Fruit fly (Drosophila melanogaster): ENCODE measurements around the gene GAA1.
A peak's percentile ranks its signal among the peaks of the same experiment; 100 is the strongest.

GAA1 gene

dm6 chrX:5847544-5847943, 25.6 kb downstream of the GAA1 start (continued):
- peak; percentile 35; the same call in 1 of the 2 replicates for TF ChIP-seq ttk (GFP tag; IDR thresholded peaks at IDR 0.05)
- TF ChIP-seq Xbp1 (GFP tag; optimal IDR thresholded peaks at IDR 0.05) = peak; percentile 35
- no peak for TF ChIP-seq chn (GFP tag; optimal IDR thresholded peaks at IDR 0.05)
- no peak for TF ChIP-seq ara (GFP tag; IDR thresholded peaks at IDR 0.05)
- TF ChIP-seq tgo (GFP tag; IDR thresholded peaks at IDR 0.05) = peak; percentile 34; the same call in 1 of the 3 replicates
- TF ChIP-seq row (GFP tag; IDR thresholded peaks at IDR 0.05) = peak; percentile 64
- no peak for TF ChIP-seq Vsx1 (GFP tag; optimal IDR thresholded peaks at IDR 0.05)
- no peak for TF ChIP-seq CG8478 (optimal IDR thresholded peaks at IDR 0.05)
- TF ChIP-seq croc (GFP tag; conservative IDR thresholded peaks at IDR 0.05) = no peak
- no peak for TF ChIP-seq Chrac-16 (GFP tag; optimal IDR thresholded peaks at IDR 0.05)
- TF ChIP-seq CG42726 (GFP tag; IDR thresholded peaks at IDR 0.05; ENCODE audit: partially characterized antibody) = no peak
- no peak for TF ChIP-seq Mad (GFP tag; optimal IDR thresholded peaks at IDR 0.05)
- no peak for TF ChIP-seq oc (tag; optimal IDR thresholded peaks at IDR 0.05)
- TF ChIP-seq CG10274 (GFP tag; optimal IDR thresholded peaks at IDR 0.05) = no peak
- TF ChIP-seq CG13894 (tag; optimal IDR thresholded peaks at IDR 0.05) = no peak
- no peak for TF ChIP-seq CG10565 (GFP tag; optimal IDR thresholded peaks at IDR 0.05)
- no peak for TF ChIP-seq CG15011 (GFP tag; optimal IDR thresholded peaks at IDR 0.05)
- TF ChIP-seq CG17612 (GFP tag; IDR thresholded peaks at IDR 0.05) = no peak
- 0 out of 3 replicates have a peak, but pooled peaks have one; percentile 23 for TF ChIP-seq CG11695 (GFP tag; IDR thresholded peaks at IDR 0.05)
- TF ChIP-seq CG9215 (GFP tag; IDR thresholded peaks at IDR 0.05) = no peak
- no peak for TF ChIP-seq unc-4 (GFP tag; IDR thresholded peaks at IDR 0.05; ENCODE audit: partially characterized antibody)

- TF ChIP-seq Eip74EF (GFP tag; optimal IDR thresholded peaks at IDR 0.05) (no peak), Antp (GFP tag; optimal IDR thresholded peaks at IDR 0.05) (no peak), pzg (GFP tag; optimal IDR thresholded peaks at IDR 0.05) (no peak), CG14965 (GFP tag; optimal IDR thresholded peaks at IDR 0.05; ENCODE audit: borderline replicate concordance) (no peak), slou (GFP tag; optimal IDR thresholded peaks at IDR 0.05) (no peak), fd3F (GFP tag; optimal IDR thresholded peaks at IDR 0.05) (no peak), CG6854 (GFP tag; optimal IDR thresholded peaks at IDR 0.05) (no peak), shn (GFP tag; optimal IDR thresholded peaks at IDR 0.05) (no peak), hth (optimal IDR thresholded peaks at IDR 0.05) (no peak), pho (GFP tag; optimal IDR thresholded peaks at IDR 0.05) (no peak), bowl (GFP tag; IDR thresholded peaks at IDR 0.05) (no peak), CG8359 (GFP tag; optimal IDR thresholded peaks at IDR 0.05; ENCODE audit: borderline replicate concordance) (no peak), Bteb2 (GFP tag; optimal IDR thresholded peaks at IDR 0.05) (no peak), HmgZ (tag; optimal IDR thresholded peaks at IDR 0.05) (no peak), CG3726 (GFP tag; IDR thresholded peaks at IDR 0.05) (no peak)
Observed at dm6 chrX:5844980-5845379, 28.2 kb downstream of the GAA1 start, which contains the start of gene CG12729. Gene CG12729, plus strand, starts transcription at chrX:5845280.

dm6 chrX:5839737-5840136, 33.4 kb downstream of the GAA1 start:
- TF ChIP-seq nom (GFP tag; optimal IDR thresholded peaks at IDR 0.05) (no peak), tup (GFP tag; optimal IDR thresholded peaks at IDR 0.05) (no peak), CG4328 (GFP tag; optimal IDR thresholded peaks at IDR 0.05) (no peak), NK7.1 (GFP tag; optimal IDR thresholded peaks at IDR 0.05) (no peak), CG14710 (tag; optimal IDR thresholded peaks at IDR 0.05) (peak; percentile 61), CG32772 (GFP tag; IDR thresholded peaks at IDR 0.05) (no peak), abd-A (tag; optimal IDR thresholded peaks at IDR 0.05) (no peak), repo (GFP tag; optimal IDR thresholded peaks at IDR 0.05) (no peak), ato (GFP tag; IDR thresholded peaks at IDR 0.05; ENCODE audit: partially characterized antibody) (no peak), pros (GFP tag; optimal IDR thresholded peaks at IDR 0.05) (no peak), stwl (tag; optimal IDR thresholded peaks at IDR 0.05) (peak; percentile 76), Lhr (GFP tag; optimal IDR thresholded peaks at IDR 0.05) (no peak), CG3163 (GFP tag; optimal IDR thresholded peaks at IDR 0.05) (no peak), Awh (GFP tag; IDR thresholded peaks at IDR 0.05) (no peak), ranshi (GFP tag; IDR thresholded peaks at IDR 0.05) (no peak), CG17568 (GFP tag; optimal IDR thresholded peaks at IDR 0.05) (no peak)

All from whole organism, embryonic.